Fruit fly (Drosophila melanogaster) whole organism, embryonic: ENCODE results near the gene CG7878.

ENCODE experiments used
- C15 ChIP-seq: fragments of 200-800 bp; sonication (Bioruptor generic); IDR thresholded peaks from 3 replicates; pipeline ENCODE4 v1.3.6; 2022; ENCODE audit warnings: missing biosample characterization, missing genetic modification characterization
- CG10366 ChIP-seq: fragments of 200-800 bp; sonication (Bioruptor generic); IDR thresholded peaks from 2 replicates; pipeline ENCODE4 v1.3.6; 2022; ENCODE audit warnings: missing biosample characterization, missing genetic modification characterization
- CG10462 ChIP-seq: fragments of 200-800 bp; sonication (Bioruptor generic); optimal IDR thresholded peaks from 2 replicates; lab custom pipeline; 2016; ENCODE audit warnings: missing biosample characterization, missing genetic modification characterization
- CG10543 ChIP-seq: fragments of 200-800 bp; sonication (Bioruptor generic); optimal IDR thresholded peaks from 3 replicates; lab custom pipeline; 2017; ENCODE audit warnings: missing biosample characterization, mild to moderate bottlenecking, missing genetic modification characterization, moderate library complexity
- CG11456 ChIP-seq: fragments of 200-800 bp; sonication (Bioruptor generic); IDR thresholded peaks from 3 replicates; pipeline ENCODE4 v1.3.6; 2022; ENCODE audit warnings: missing biosample characterization, missing genetic modification characterization
- CG12236 ChIP-seq: fragments of 200-800 bp; sonication (Bioruptor generic); optimal IDR thresholded peaks from 2 replicates; lab custom pipeline; 2016; ENCODE audit warnings: missing biosample characterization, missing genetic modification characterization
- CG13775 ChIP-seq: fragments of 200-800 bp; sonication (Bioruptor generic); optimal IDR thresholded peaks from 3 replicates; lab custom pipeline; 2017; ENCODE audit warnings: missing biosample characterization, mild to moderate bottlenecking, missing genetic modification characterization
- CG14441 ChIP-seq: fragments of 200-800 bp; sonication (Bioruptor generic); IDR thresholded peaks from 2 replicates; pipeline ENCODE4 v1.3.6; 2022; ENCODE audit warnings: missing biosample characterization, missing genetic modification characterization
- CG15601 ChIP-seq: fragments of 200-800 bp; sonication (Bioruptor generic); optimal IDR thresholded peaks from 3 replicates; lab custom pipeline; 2019; ENCODE audit warnings: missing biosample characterization, mild to moderate bottlenecking, missing genetic modification characterization, moderate library complexity
- CG1603 ChIP-seq: fragments of 200-800 bp; sonication (Bioruptor generic); optimal IDR thresholded peaks from 2 replicates; lab custom pipeline; 2019; ENCODE audit warnings: missing biosample characterization, mild to moderate bottlenecking, missing genetic modification characterization, moderate library complexity
- CG2199 ChIP-seq: fragments of 200-800 bp; sonication (Bioruptor generic); IDR thresholded peaks from 3 replicates; pipeline ENCODE4 v1.3.6; 2022; ENCODE audit warnings: missing biosample characterization, missing genetic modification characterization
- CG2202 ChIP-seq: fragments of 200-800 bp; sonication (Bioruptor generic); optimal IDR thresholded peaks from 2 replicates; lab custom pipeline; 2018; ENCODE audit warnings: missing biosample characterization, mild to moderate bottlenecking, missing genetic modification characterization
- CG33557 ChIP-seq: fragments of 200-800 bp; sonication (Bioruptor generic); optimal IDR thresholded peaks from 2 replicates; lab custom pipeline; 2019; ENCODE audit warnings: missing biosample characterization, mild to moderate bottlenecking, missing genetic modification characterization, moderate library complexity
- CG4617 ChIP-seq: fragments of 200-800 bp; sonication (Bioruptor generic); optimal IDR thresholded peaks from 3 replicates; lab custom pipeline; 2016; ENCODE audit warnings: missing biosample characterization, missing genetic modification characterization, borderline replicate concordance
- CHES-1-like ChIP-seq: fragments of 200-800 bp; sonication (Bioruptor generic); optimal IDR thresholded peaks from 2 replicates; lab custom pipeline; 2016; ENCODE audit warnings: missing biosample characterization, missing genetic modification characterization
- Camta ChIP-seq: fragments of 200-800 bp; sonication (Bioruptor generic); optimal IDR thresholded peaks from 2 replicates; lab custom pipeline; 2016; ENCODE audit warnings: missing biosample characterization, missing genetic modification characterization
- Dip2 ChIP-seq: fragments of 200-800 bp; sonication (Bioruptor generic); IDR thresholded peaks from 2 replicates; pipeline ENCODE4 v1.3.6; 2022; ENCODE audit warnings: missing biosample characterization, missing genetic modification characterization
- E2f2 ChIP-seq: fragments of 200-800 bp; sonication (Bioruptor generic); IDR thresholded peaks from 2 replicates; pipeline ENCODE4 v1.3.6; 2022; ENCODE audit warnings: missing biosample characterization, missing genetic modification characterization
- Gug ChIP-seq: fragments of 200-800 bp; sonication (Bioruptor generic); IDR thresholded peaks from 4 replicates; pipeline ENCODE4 v1.3.6; 2022; ENCODE audit warnings: missing biosample characterization, missing genetic modification characterization
- HLH54F ChIP-seq: fragments of 200-800 bp; sonication (Bioruptor generic); optimal IDR thresholded peaks from 3 replicates; lab custom pipeline; 2016; ENCODE audit warnings: missing biosample characterization, missing genetic modification characterization
- Mad ChIP-seq: fragments of 200-800 bp; sonication (Bioruptor generic); optimal IDR thresholded peaks from 2 replicates; lab custom pipeline; 2016; ENCODE audit warnings: missing biosample characterization, missing genetic modification characterization
- Med ChIP-seq: fragments of 200-800 bp; sonication (Bioruptor generic); peaks from one replicate; lab custom pipeline; 2016; ENCODE audit warnings: missing biosample characterization, missing genetic modification characterization, mild to moderate bottlenecking, inconsistent platforms, moderate library complexity
- Meics ChIP-seq: fragments of 200-800 bp; sonication (Bioruptor generic); optimal IDR thresholded peaks from 2 replicates; lab custom pipeline; 2017; ENCODE audit warnings: missing biosample characterization, mild to moderate bottlenecking, missing genetic modification characterization
- Opbp ChIP-seq: fragments of 200-800 bp; sonication (Bioruptor generic); IDR thresholded peaks from 3 replicates; pipeline ENCODE4 v1.3.6; 2022; ENCODE audit warnings: missing biosample characterization, missing genetic modification characterization; ENCODE audit not compliant: partially characterized antibody
- Pdp1 ChIP-seq, 2 experiments: fragments of 200-800 bp; sonication (Bioruptor generic); optimal IDR thresholded peaks; 3 replicates each; lab custom pipeline; 2016; ENCODE audit warnings: missing biosample characterization in 2 of 2, missing genetic modification characterization in 2 of 2, mild to moderate bottlenecking in 1 of 2, moderate library complexity in 1 of 2
- Ptx1 ChIP-seq: fragments of 200-800 bp; sonication (Bioruptor generic); IDR thresholded peaks from 2 replicates; pipeline ENCODE4 v1.3.6; 2022; ENCODE audit warnings: missing biosample characterization, missing genetic modification characterization
- Rx ChIP-seq: fragments of 200-800 bp; sonication (Bioruptor generic); IDR thresholded peaks from 2 replicates; pipeline ENCODE4 v1.3.6; 2022; ENCODE audit warnings: missing biosample characterization, missing genetic modification characterization
- Sin3A ChIP-seq: fragments of >200 bp; optimal IDR thresholded peaks from 2 replicates; lab custom pipeline; 2018
- Usf ChIP-seq: fragments of 200-800 bp; sonication (Bioruptor generic); optimal IDR thresholded peaks from 2 replicates; lab custom pipeline; 2017; ENCODE audit warnings: missing genotype, missing biosample characterization, missing genetic modification characterization
- ato ChIP-seq: fragments of 200-800 bp; sonication (Bioruptor generic); IDR thresholded peaks from 2 replicates; pipeline ENCODE4 v1.3.6; 2022; ENCODE audit warnings: missing biosample characterization, missing genetic modification characterization; ENCODE audit not compliant: partially characterized antibody
- bsh ChIP-seq, 2 experiments: fragments of 200-800 bp; sonication (Bioruptor generic); optimal IDR thresholded peaks; 2 replicates each; lab custom pipeline; 2017 to 2018; ENCODE audit warnings: mild to moderate bottlenecking in 2 of 2, missing biosample characterization in 2 of 2, missing genetic modification characterization in 2 of 2, moderate library complexity in 1 of 2
- btn ChIP-seq: fragments of 200-800 bp; sonication (Bioruptor generic); optimal IDR thresholded peaks from 2 replicates; lab custom pipeline; 2016; ENCODE audit warnings: missing biosample characterization, missing genetic modification characterization
- chinmo ChIP-seq: fragments of 200-800 bp; sonication (Bioruptor generic); IDR thresholded peaks from 4 replicates; pipeline ENCODE4 v1.3.6; 2022; ENCODE audit warnings: missing biosample characterization, missing genetic modification characterization; ENCODE audit not compliant: partially characterized antibody
- crol ChIP-seq: fragments of 200-800 bp; sonication (Bioruptor generic); IDR thresholded peaks from 2 replicates; pipeline ENCODE4 v1.3.6; 2022; ENCODE audit warnings: missing biosample characterization, missing genetic modification characterization
- dmrt99B ChIP-seq: fragments of 200-800 bp; sonication (Bioruptor generic); optimal IDR thresholded peaks from 2 replicates; lab custom pipeline; 2018; ENCODE audit warnings: missing biosample characterization, mild to moderate bottlenecking, missing genetic modification characterization, moderate library complexity
- ewg ChIP-seq: fragments of 200-800 bp; sonication (Bioruptor generic); optimal IDR thresholded peaks from 3 replicates; lab custom pipeline; 2017; ENCODE audit warnings: mild to moderate bottlenecking, missing biosample characterization, missing genetic modification reagents, missing genetic modification characterization
- grn ChIP-seq: fragments of 200-800 bp; sonication (Bioruptor generic); optimal IDR thresholded peaks from 3 replicates; lab custom pipeline; 2017; ENCODE audit warnings: missing biosample characterization, missing genetic modification characterization
- gro ChIP-seq: fragments of 200-800 bp; sonication (Bioruptor generic); optimal IDR thresholded peaks from 2 replicates; lab custom pipeline; 2016; ENCODE audit warnings: missing biosample characterization, missing genetic modification characterization
- hb ChIP-seq: fragments of 200-800 bp; sonication (Bioruptor generic); IDR thresholded peaks from 3 replicates; pipeline ENCODE4 v1.3.6; 2022; ENCODE audit warnings: missing biosample characterization, missing genetic modification characterization; ENCODE audit not compliant: partially characterized antibody
- jing ChIP-seq: fragments of 200-800 bp; sonication (Bioruptor generic); optimal IDR thresholded peaks from 2 replicates; lab custom pipeline; 2018; ENCODE audit warnings: missing biosample characterization, mild to moderate bottlenecking, missing genetic modification characterization
- klu ChIP-seq: fragments of 200-800 bp; sonication (Bioruptor generic); IDR thresholded peaks from 2 replicates; pipeline ENCODE4 v1.3.6; 2022; ENCODE audit warnings: missing biosample characterization, missing genetic modification characterization
- pb ChIP-seq: fragments of 200-800 bp; sonication (Bioruptor generic); optimal IDR thresholded peaks from 3 replicates; lab custom pipeline; 2016; ENCODE audit warnings: missing biosample characterization, missing genetic modification characterization
- sqz ChIP-seq: fragments of 200-800 bp; sonication (Bioruptor generic); optimal IDR thresholded peaks from 3 replicates; lab custom pipeline; 2018; ENCODE audit warnings: missing biosample characterization, mild to moderate bottlenecking, missing genetic modification characterization
- sr ChIP-seq: fragments of 200-800 bp; sonication (Bioruptor generic); IDR thresholded peaks from 3 replicates; pipeline ENCODE4 v1.3.6; 2022; ENCODE audit warnings: missing biosample characterization, missing genetic modification characterization
- sug ChIP-seq: fragments of 200-800 bp; optimal IDR thresholded peaks from 2 replicates; lab custom pipeline; 2019; ENCODE audit warnings: missing biosample characterization, mild to moderate bottlenecking, missing genetic modification characterization, moderate library complexity
- trh ChIP-seq: fragments of 200-800 bp; sonication (Bioruptor generic); optimal IDR thresholded peaks from 2 replicates; lab custom pipeline; 2016; ENCODE audit warnings: missing biosample characterization, missing genetic modification characterization
- zfh2 ChIP-seq: fragments of 200-800 bp; sonication (Bioruptor generic); optimal IDR thresholded peaks from 2 replicates; lab custom pipeline; 2016; ENCODE audit warnings: missing biosample characterization, missing genetic modification characterization

The CG7878 gene

dm6 chr3R:8118781-8119456, 3.6 kb upstream of the CG7878 start (continued):
- peak; percentile 72; the same call in 1 of the 4 replicates for TF ChIP-seq chinmo (GFP tag; lab: Robert Waterston, UW)
- TF ChIP-seq CG14441 (GFP tag; lab: Robert Waterston, UW): 0 out of 2 replicates have a peak, but pooled peaks have one; percentile 4
- TF ChIP-seq Med (GFP tag; lab: Kevin White, UChicago): peak; percentile 66
- TF ChIP-seq sr (GFP tag; lab: Robert Waterston, UW): peak; percentile 57; the same call in 1 of the 3 replicates
- 0 out of 3 replicates have a peak, but pooled peaks have one; percentile 11 for TF ChIP-seq CG11456 (GFP tag; lab: Robert Waterston, UW)
- no peak for TF ChIP-seq sqz (GFP tag; lab: Kevin White, UChicago)
- TF ChIP-seq CG12236: no peak
- no peak for TF ChIP-seq jing
- TF ChIP-seq CG15601 (tag; lab: Kevin White, UChicago): no peak
- peak; percentile 98 for TF ChIP-seq grn (GFP tag; lab: Kevin White, UChicago)
- TF ChIP-seq Usf (GFP tag; lab: Kevin White, UChicago): peak; percentile 10
- peak; percentile 0 for TF ChIP-seq CG1603 (tag; lab: Kevin White, UChicago)
- no peak for TF ChIP-seq trh (GFP tag; lab: Kevin White, UChicago)
- TF ChIP-seq Rx (GFP tag; lab: Robert Waterston, UW): peak; percentile 21; the same call in 1 of the 2 replicates
- TF ChIP-seq crol (GFP tag; lab: Robert Waterston, UW): peak; percentile 80
- TF ChIP-seq sug (tag; lab: Kevin White, UChicago): peak; percentile 84
- no peak for TF ChIP-seq E2f2 (GFP tag; lab: Robert Waterston, UW)

dm6 chr3R:8119457-8120337, 2.8 kb upstream of the CG7878 start:
- TF ChIP-seq CG2202 (no peak), zfh2 (GFP tag; lab: Kevin White, UChicago) (no peak), dmrt99B (tag; lab: Kevin White, UChicago) (peak; percentile 71), gro (GFP tag; lab: Kevin White, UChicago) (peak; percentile 21), Camta (GFP tag; lab: Kevin White, UChicago) (no peak), CHES-1-like (GFP tag; lab: Kevin White, UChicago) (no peak), CG2199 (GFP tag; lab: Robert Waterston, UW) (peak; percentile 79), ewg (no peak), CG33557 (GFP tag; lab: Kevin White, UChicago) (no peak), Meics (peak; percentile 79), CG10543 (GFP tag; lab: Kevin White, UChicago) (peak; percentile 74), ato (GFP tag; lab: Robert Waterston, UW) (no peak), Gug (GFP tag; lab: Robert Waterston, UW) (no peak), CG13775 (GFP tag; lab: Kevin White, UChicago) (peak; percentile 34), Opbp (GFP tag; lab: Robert Waterston, UW) (no peak), CG4617 (GFP tag; lab: Kevin White, UChicago) (no peak), bsh (GFP tag; optimal IDR thresholded peaks at IDR 0.05; lab: Kevin White, UChicago) (peak; percentile 9 to 69), hb (GFP tag; lab: Robert Waterston, UW) (no peak), CG10462 (GFP tag; lab: Kevin White, UChicago) (no peak), Sin3A (lab: Kevin White, UChicago) (no peak), pb (no peak), C15 (0 out of 3 replicates have a peak, but pooled peaks have one; percentile 17), Dip2 (GFP tag; lab: Robert Waterston, UW) (no peak), Pdp1 (GFP tag; optimal IDR thresholded peaks at IDR 0.05; lab: Kevin White, UChicago) (peak in 1 of 2 experiments; percentile 67), HLH54F (no peak), Ptx1 (peak; percentile 86), CG10366 (GFP tag; lab: Robert Waterston, UW) (peak; percentile 56), klu (GFP tag; lab: Robert Waterston, UW) (peak; percentile 55; the same call in 1 of the 2 replicates), btn (GFP tag; lab: Kevin White, UChicago) (no peak), Mad (GFP tag; lab: Kevin White, UChicago) (no peak)
